Worm (Caenorhabditis elegans): ENCODE results near the gene mrps-11.

ce11 chrV:12526124-12526523 lies 31.7 kb upstream of the mrps-11 start:
- no peak for TF ChIP-seq ama-1 (optimal IDR thresholded peaks at IDR 0.05)
- no peak for TF ChIP-seq scrt-1 (GFP tag; IDR thresholded peaks at IDR 0.05)
- no peak for TF ChIP-seq sea-1 (GFP tag; conservative IDR thresholded peaks at IDR 0.05)
- TF ChIP-seq flt-1 (GFP tag; IDR thresholded peaks at IDR 0.05): no peak
- no peak for TF ChIP-seq tra-4 (tag; optimal IDR thresholded peaks at IDR 0.05)
- no peak for TF ChIP-seq B0310.2 (tag; optimal IDR thresholded peaks at IDR 0.05)
- TF ChIP-seq ceh-36 (tag; optimal IDR thresholded peaks at IDR 0.05): no peak
- TF ChIP-seq hmg-4 (GFP tag; optimal IDR thresholded peaks at IDR 0.05): no peak
